Fruit fly (Drosophila melanogaster) whole organism, embryonic: ENCODE results near the gene CG15439.

Experiments
- Bgb ChIP-seq: fragments of 200-800 bp; sonication (Bioruptor generic); IDR thresholded peaks from 2 replicates; pipeline ENCODE4 v1.3.6; 2022; ENCODE audit warnings: missing biosample characterization, missing genetic modification characterization; ENCODE audit not compliant: partially characterized antibody
- CG10274 ChIP-seq: fragments of 200-800 bp; sonication (Bioruptor generic); optimal IDR thresholded peaks from 3 replicates; lab custom pipeline; 2017; ENCODE audit warnings: missing biosample characterization, mild to moderate bottlenecking, missing genetic modification characterization
- CG10462 ChIP-seq: fragments of 200-800 bp; sonication (Bioruptor generic); optimal IDR thresholded peaks from 2 replicates; lab custom pipeline; 2016; ENCODE audit warnings: missing biosample characterization, missing genetic modification characterization
- CG10654 ChIP-seq: fragments of 200-800 bp; sonication (Bioruptor generic); optimal IDR thresholded peaks from 2 replicates; lab custom pipeline; 2016; ENCODE audit warnings: missing biosample characterization, missing genetic modification characterization
- CG11085 ChIP-seq: fragments of 200-800 bp; sonication (Bioruptor generic); IDR thresholded peaks from 2 replicates; pipeline ENCODE4 v1.3.6; 2022; ENCODE audit warnings: missing biosample characterization, missing genetic modification characterization
- CG11247 ChIP-seq: fragments of 200-800 bp; sonication (Bioruptor generic); IDR thresholded peaks from 2 replicates; pipeline ENCODE4 v1.3.6; 2022; ENCODE audit warnings: missing biosample characterization, missing genetic modification characterization
- CG11695 ChIP-seq: fragments of 200-800 bp; sonication (Bioruptor generic); IDR thresholded peaks from 3 replicates; pipeline ENCODE4 v1.3.6; 2022; ENCODE audit warnings: missing biosample characterization, missing genetic modification characterization
- CG12299 ChIP-seq: fragments of 200-800 bp; sonication (Bioruptor generic); optimal IDR thresholded peaks from 2 replicates; lab custom pipeline; 2018; ENCODE audit warnings: missing biosample characterization, mild to moderate bottlenecking, missing genetic modification characterization
- CG14860 ChIP-seq: fragments of 200-800 bp; sonication (Bioruptor generic); IDR thresholded peaks from 3 replicates; pipeline ENCODE4 v1.3.6; 2022; ENCODE audit warnings: missing biosample characterization, missing genetic modification characterization; ENCODE audit not compliant: partially characterized antibody
- CG14965 ChIP-seq: fragments of 200-800 bp; sonication (Bioruptor generic); optimal IDR thresholded peaks from 2 replicates; lab custom pipeline; 2016; ENCODE audit warnings: missing biosample characterization, missing genetic modification characterization, borderline replicate concordance
- CG15479 ChIP-seq: fragments of 200-800 bp; sonication (Bioruptor generic); optimal IDR thresholded peaks from 3 replicates; lab custom pipeline; 2019; ENCODE audit warnings: missing biosample characterization, mild to moderate bottlenecking, missing genetic modification characterization, moderate library complexity
- CG1602 ChIP-seq: fragments of 200-800 bp; sonication (Bioruptor generic); optimal IDR thresholded peaks from 3 replicates; lab custom pipeline; 2016; ENCODE audit warnings: missing biosample characterization, missing genetic modification characterization
- CG1647 ChIP-seq: fragments of 200-800 bp; sonication (Bioruptor generic); optimal IDR thresholded peaks from 3 replicates; lab custom pipeline; 2016; ENCODE audit warnings: missing biosample characterization, missing genetic modification characterization
- CG16863 ChIP-seq: fragments of 200-800 bp; sonication (Bioruptor generic); optimal IDR thresholded peaks from 3 replicates; lab custom pipeline; 2016; ENCODE audit warnings: missing biosample characterization, missing genetic modification characterization
- CG17802 ChIP-seq: fragments of 200-800 bp; sonication (Bioruptor generic); optimal IDR thresholded peaks from 2 replicates; lab custom pipeline; 2018; ENCODE audit warnings: missing biosample characterization, mild to moderate bottlenecking, missing genetic modification characterization, moderate library complexity
- CG2120 ChIP-seq: fragments of 200-800 bp; sonication (Bioruptor generic); optimal IDR thresholded peaks from 3 replicates; lab custom pipeline; 2016; ENCODE audit warnings: missing biosample characterization, missing genetic modification characterization
- CG3065 ChIP-seq: fragments of 200-800 bp; sonication (Bioruptor generic); optimal IDR thresholded peaks from 2 replicates; lab custom pipeline; 2016; ENCODE audit warnings: missing biosample characterization, missing genetic modification characterization
- CG4282 ChIP-seq: fragments of 200-800 bp; sonication (Bioruptor generic); optimal IDR thresholded peaks from 2 replicates; lab custom pipeline; 2016; ENCODE audit warnings: missing biosample characterization, missing genetic modification characterization
- CG4854 ChIP-seq: fragments of 200-800 bp; sonication (Bioruptor generic); optimal IDR thresholded peaks from 2 replicates; lab custom pipeline; 2016; ENCODE audit warnings: missing biosample characterization, missing genetic modification characterization, inconsistent platforms
- CG5180 ChIP-seq: fragments of 200-800 bp; sonication (Bioruptor generic); optimal IDR thresholded peaks from 3 replicates; lab custom pipeline; 2017; ENCODE audit warnings: missing biosample characterization, missing genetic modification characterization, mild to moderate bottlenecking, moderate library complexity, missing genetic modification reagents
- CG6654 ChIP-seq: fragments of 200-800 bp; sonication (Bioruptor generic); optimal IDR thresholded peaks from 2 replicates; lab custom pipeline; 2017; ENCODE audit warnings: missing biosample characterization, mild to moderate bottlenecking, missing genetic modification characterization
- Dp ChIP-seq: fragments of 200-800 bp; sonication (Bioruptor generic); optimal IDR thresholded peaks from 2 replicates; lab custom pipeline; 2018; ENCODE audit warnings: missing biosample characterization, mild to moderate bottlenecking, missing genetic modification characterization, moderate library complexity
- Ets65A ChIP-seq: fragments of 200-800 bp; sonication (Bioruptor generic); peaks from one replicate; lab custom pipeline; 2016; ENCODE audit warnings: missing biosample characterization, missing genetic modification characterization
- Hsf ChIP-seq: fragments of 200-800 bp; sonication (Bioruptor generic); optimal IDR thresholded peaks from 3 replicates; lab custom pipeline; 2016; ENCODE audit warnings: missing biosample characterization, missing genetic modification characterization
- MBD-R2 ChIP-seq: fragments of 200-800 bp; sonication (Bioruptor generic); IDR thresholded peaks from 2 replicates; pipeline ENCODE4 v1.3.6; 2022; ENCODE audit warnings: missing biosample characterization, missing genetic modification characterization
- NC2β ChIP-seq: fragments of 200-800 bp; sonication (Bioruptor generic); optimal IDR thresholded peaks from 2 replicates; lab custom pipeline; 2016; ENCODE audit warnings: missing biosample characterization, missing genetic modification characterization
- NK7.1 ChIP-seq: fragments of 200-800 bp; sonication (Bioruptor generic); optimal IDR thresholded peaks from 3 replicates; lab custom pipeline; 2016; ENCODE audit warnings: missing biosample characterization, missing genetic modification characterization
- Neu2 ChIP-seq: fragments of 200-800 bp; sonication (Bioruptor generic); optimal IDR thresholded peaks from 3 replicates; lab custom pipeline; 2016; ENCODE audit warnings: missing biosample characterization, missing genetic modification characterization, borderline replicate concordance
- Oaz ChIP-seq: fragments of 200-800 bp; sonication (Bioruptor generic); IDR thresholded peaks from 2 replicates; pipeline ENCODE4 v1.3.6; 2022; ENCODE audit warnings: missing biosample characterization, missing genetic modification characterization
- Rx ChIP-seq: fragments of 200-800 bp; sonication (Bioruptor generic); IDR thresholded peaks from 2 replicates; pipeline ENCODE4 v1.3.6; 2022; ENCODE audit warnings: missing biosample characterization, missing genetic modification characterization
- Sry-δ ChIP-seq: fragments of 200-800 bp; sonication (Bioruptor generic); optimal IDR thresholded peaks from 2 replicates; lab custom pipeline; 2016; ENCODE audit warnings: missing biosample characterization, missing genetic modification characterization
- al ChIP-seq: fragments of 200-800 bp; sonication (Bioruptor generic); IDR thresholded peaks from 2 replicates; pipeline ENCODE4 v1.3.6; 2022; ENCODE audit warnings: missing biosample characterization, missing genetic modification characterization
- ap ChIP-seq: fragments of 200-800 bp; sonication (Bioruptor generic); IDR thresholded peaks from 2 replicates; pipeline ENCODE4 v1.3.6; 2022; ENCODE audit warnings: missing biosample characterization, missing genetic modification characterization
- ase ChIP-seq: fragments of 200-800 bp; sonication (Bioruptor generic); IDR thresholded peaks from 3 replicates; pipeline ENCODE4 v1.3.6; 2022; ENCODE audit warnings: missing biosample characterization, missing genetic modification characterization
- az2 ChIP-seq: fragments of 200-800 bp; sonication (Bioruptor generic); optimal IDR thresholded peaks from 3 replicates; lab custom pipeline; 2016; ENCODE audit warnings: missing biosample characterization, missing genetic modification characterization
- br ChIP-seq: fragments of >200 bp; optimal IDR thresholded peaks from 2 replicates; lab custom pipeline; 2017
- bsh ChIP-seq, 2 experiments: fragments of 200-800 bp; sonication (Bioruptor generic); optimal IDR thresholded peaks; 2 replicates each; lab custom pipeline; 2017 to 2018; ENCODE audit warnings: mild to moderate bottlenecking in 2 of 2, missing biosample characterization in 2 of 2, missing genetic modification characterization in 2 of 2, moderate library complexity in 1 of 2
- cas ChIP-seq: fragments of 200-800 bp; sonication (Bioruptor generic); IDR thresholded peaks from 2 replicates; pipeline ENCODE4 v1.3.6; 2022; ENCODE audit warnings: missing biosample characterization, missing genetic modification characterization
- croc ChIP-seq: fragments of 200-800 bp; sonication (Bioruptor generic); conservative IDR thresholded peaks from 3 replicates; pipeline ENCODE4 v1.3.6; 2022; ENCODE audit warnings: missing biosample characterization, missing genetic modification characterization
- danr ChIP-seq: fragments of 200-800 bp; sonication (Bioruptor generic); IDR thresholded peaks from 2 replicates; pipeline ENCODE4 v1.3.6; 2022; ENCODE audit warnings: missing biosample characterization, missing genetic modification characterization
- mld ChIP-seq: fragments of 200-800 bp; sonication (Bioruptor generic); IDR thresholded peaks from 3 replicates; pipeline ENCODE4 v1.3.6; 2022; ENCODE audit warnings: missing biosample characterization, missing genetic modification characterization; ENCODE audit not compliant: partially characterized antibody
- nau ChIP-seq: fragments of 200-800 bp; sonication (Bioruptor generic); optimal IDR thresholded peaks from 3 replicates; lab custom pipeline; 2017; ENCODE audit warnings: missing biosample characterization, mild to moderate bottlenecking, missing genetic modification characterization, missing genetic modification reagents
- pfk ChIP-seq: fragments of 200-800 bp; sonication (Bioruptor generic); optimal IDR thresholded peaks from 2 replicates; lab custom pipeline; 2018; ENCODE audit warnings: missing biosample characterization, mild to moderate bottlenecking, missing genetic modification characterization, moderate library complexity
- psq ChIP-seq: fragments of 200-800 bp; sonication (Bioruptor generic); optimal IDR thresholded peaks from 2 replicates; lab custom pipeline; 2017; ENCODE audit warnings: missing biosample characterization, missing genetic modification characterization
- rib ChIP-seq: fragments of 200-800 bp; sonication (Bioruptor generic); IDR thresholded peaks from 2 replicates; pipeline ENCODE4 v1.3.6; 2022; ENCODE audit warnings: missing biosample characterization, missing genetic modification characterization
- row ChIP-seq: fragments of 200-800 bp; sonication (Bioruptor generic); IDR thresholded peaks from 3 replicates; pipeline ENCODE4 v1.3.6; 2022; ENCODE audit warnings: missing biosample characterization, missing genetic modification characterization
- sens ChIP-seq: fragments of 200-800 bp; sonication (Bioruptor generic); peaks from one replicate; lab custom pipeline; 2016; ENCODE audit warnings: missing biosample characterization, missing genetic modification characterization
- seq ChIP-seq: fragments of 200-800 bp; sonication (Bioruptor generic); IDR thresholded peaks from 2 replicates; pipeline ENCODE4 v1.3.6; 2022; ENCODE audit warnings: missing biosample characterization, missing genetic modification characterization
- shn ChIP-seq: fragments of 200-800 bp; sonication (Bioruptor generic); optimal IDR thresholded peaks from 3 replicates; lab custom pipeline; 2016; ENCODE audit warnings: missing biosample characterization, missing genetic modification characterization
- slbo ChIP-seq: fragments of 200-800 bp; sonication (Bioruptor generic); IDR thresholded peaks from 2 replicates; pipeline ENCODE4 v1.3.6; 2022; ENCODE audit warnings: missing biosample characterization, missing genetic modification characterization
- sob ChIP-seq: fragments of 200-800 bp; sonication (Bioruptor generic); IDR thresholded peaks from 2 replicates; pipeline ENCODE4 v1.3.6; 2022; ENCODE audit warnings: missing biosample characterization, missing genetic modification characterization
- tio ChIP-seq: fragments of 200-800 bp; sonication (Bioruptor generic); optimal IDR thresholded peaks from 2 replicates; lab custom pipeline; 2017; ENCODE audit warnings: missing biosample characterization, missing genetic modification characterization, inconsistent platforms
- tll ChIP-seq, 2 experiments: fragments of 200-800 bp in 1 of 2; fragments of >200 bp in 1 of 2; sonication (Bioruptor generic) in 1 of 2; optimal IDR thresholded peaks; 2 replicates each; lab custom pipeline; 2017 to 2019; ENCODE audit warnings: missing biosample characterization in 2 of 2, missing genetic modification characterization in 2 of 2, mild to moderate bottlenecking in 1 of 2, moderate library complexity in 1 of 2

The CG15439 gene

DNA sequence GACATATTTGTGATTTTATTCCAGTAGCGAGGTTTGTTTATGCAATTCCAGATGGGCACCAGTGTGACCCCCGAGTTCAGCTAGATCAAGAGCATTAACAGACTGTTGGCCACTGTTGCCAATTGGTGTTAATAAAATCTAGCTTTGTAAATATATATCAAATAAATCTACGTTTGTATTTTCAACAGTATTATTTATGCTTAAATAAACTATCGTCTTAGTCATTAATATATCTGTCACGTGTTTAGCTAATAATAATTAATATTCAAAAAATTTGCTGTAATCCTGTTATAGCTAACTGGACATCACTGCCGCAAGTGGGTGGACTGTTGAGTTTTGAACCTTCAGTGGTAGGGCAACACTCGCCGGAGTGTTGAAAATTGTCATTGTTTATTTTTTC lies 6.7 kb upstream of the CG15439 start, which contains the start of the genes mRpL27 and CG15435 (continued):
- TF ChIP-seq Ets65A (GFP tag; lab: Kevin White, UChicago) (peak; percentile 86), croc (GFP tag; lab: Robert Waterston, UW) (no peak), al (GFP tag; lab: Robert Waterston, UW) (no peak), CG1647 (GFP tag; lab: Kevin White, UChicago) (no peak), CG1602 (GFP tag; lab: Kevin White, UChicago) (no peak), bsh (GFP tag; optimal IDR thresholded peaks at IDR 0.05; lab: Kevin White, UChicago) (peak in 1 of 2 experiments; percentile 21), sob (no peak), NK7.1 (no peak), CG15479 (GFP tag; lab: Kevin White, UChicago) (peak; percentile 70), CG11695 (GFP tag; lab: Robert Waterston, UW) (no peak), Oaz (GFP tag; lab: Robert Waterston, UW) (no peak), shn (no peak), NC2β (no peak), MBD-R2 (GFP tag; lab: Robert Waterston, UW) (peak; percentile 71), slbo (GFP tag; lab: Robert Waterston, UW) (peak; percentile 55; the same call in 1 of the 2 replicates), br (lab: Kevin White, UChicago) (no peak), CG6654 (GFP tag; lab: Kevin White, UChicago) (no peak), mld (GFP tag; lab: Robert Waterston, UW) (no peak), row (GFP tag; lab: Robert Waterston, UW) (peak; percentile 93), Hsf (GFP tag; lab: Kevin White, UChicago) (peak; percentile 63), CG10654 (GFP tag; lab: Kevin White, UChicago) (no peak), CG16863 (GFP tag; lab: Kevin White, UChicago) (no peak), CG14965 (GFP tag; lab: Kevin White, UChicago) (no peak), CG11085 (no peak), CG4282 (no peak), ase (GFP tag; lab: Robert Waterston, UW) (no peak), CG10462 (GFP tag; lab: Kevin White, UChicago) (no peak), Neu2 (GFP tag; lab: Kevin White, UChicago) (no peak), CG12299 (tag; lab: Kevin White, UChicago) (peak; percentile 58), tll (GFP tag; optimal IDR thresholded peaks at IDR 0.05; lab: Kevin White, UChicago) (no peak), CG10274 (GFP tag; lab: Kevin White, UChicago) (no peak), ap (GFP tag; lab: Robert Waterston, UW) (no peak), seq (GFP tag; lab: Robert Waterston, UW) (no peak), az2 (GFP tag; lab: Kevin White, UChicago) (peak; percentile 25), cas (GFP tag; lab: Robert Waterston, UW) (no peak), sens (peak; percentile 67), CG5180 (GFP tag; lab: Kevin White, UChicago) (no peak), CG14860 (GFP tag; lab: Robert Waterston, UW) (peak; percentile 25; the same call in 1 of the 3 replicates), Bgb (no peak), tio (GFP tag; lab: Kevin White, UChicago) (no peak), CG3065 (no peak), Sry-δ (GFP tag; lab: Kevin White, UChicago) (no peak), pfk (GFP tag; lab: Kevin White, UChicago) (no peak), Rx (GFP tag; lab: Robert Waterston, UW) (0 out of 2 replicates have a peak, but pooled peaks have one; percentile 14), danr (GFP tag; lab: Robert Waterston, UW) (no peak), CG11247 (no peak), CG2120 (GFP tag; lab: Kevin White, UChicago) (peak; percentile 68), Dp (GFP tag; lab: Kevin White, UChicago) (peak; percentile 13), CG17802 (tag; lab: Kevin White, UChicago) (no peak), psq (no peak), nau (GFP tag; lab: Kevin White, UChicago) (no peak), CG4854 (GFP tag; lab: Kevin White, UChicago) (peak; percentile 88), rib (GFP tag; lab: Robert Waterston, UW) (no peak)
